Fruit fly (Drosophila melanogaster): ENCODE measurements around the gene CG18135.

CG18135 gene

DNA sequence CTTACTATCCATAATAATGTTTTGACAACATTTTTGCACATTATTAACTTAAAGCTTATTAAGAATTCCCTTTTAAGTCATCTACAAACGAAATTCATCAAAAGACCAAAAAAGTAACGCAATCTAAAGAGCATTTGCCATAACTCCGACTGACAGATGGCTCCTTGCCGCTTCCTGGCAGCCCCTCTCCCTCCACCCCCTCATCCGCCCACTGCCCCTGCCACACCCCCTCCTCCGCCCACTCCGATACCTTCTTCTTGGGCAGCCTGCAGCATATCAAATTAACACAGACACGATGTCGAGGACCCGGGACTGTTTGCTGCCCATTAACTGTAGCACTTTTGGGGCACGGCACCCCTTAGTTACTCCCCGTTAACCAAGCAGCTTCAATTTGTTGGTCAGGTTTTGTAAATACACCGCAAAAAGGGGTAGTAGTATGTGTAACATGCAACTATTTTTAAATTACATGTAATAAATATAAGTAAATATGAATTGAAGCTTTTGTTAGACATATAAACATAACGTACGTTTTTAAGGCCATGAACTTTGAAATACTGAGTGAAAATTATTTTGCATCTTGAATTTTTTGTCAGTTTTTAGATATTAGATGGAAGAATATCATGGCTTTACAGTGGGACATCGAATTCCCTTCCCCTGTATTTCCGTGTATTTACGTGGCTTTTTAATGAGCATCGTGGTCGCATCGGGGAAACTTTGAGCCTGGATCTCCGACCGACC is 37.2 kb upstream of the CG18135 start (continued):
- TF ChIP-seq Smox (GFP tag; optimal IDR thresholded peaks at IDR 0.05) (peak; percentile 42), net (GFP tag; optimal IDR thresholded peaks at IDR 0.05) (peak; percentile 6), CG6808 (GFP tag; optimal IDR thresholded peaks at IDR 0.05) (peak; percentile 65), CG6792 (GFP tag; optimal IDR thresholded peaks at IDR 0.05) (peak; percentile 37), esn (GFP tag; optimal IDR thresholded peaks at IDR 0.05) (peak; percentile 73), dsx (GFP tag; optimal IDR thresholded peaks at IDR 0.05; ENCODE audit: poor library complexity, severe bottlenecking) (peak; percentile 45), Sox102F (GFP tag; optimal IDR thresholded peaks at IDR 0.05) (peak; percentile 37), svp (GFP tag) (peak; percentile 58), achi (GFP tag; optimal IDR thresholded peaks at IDR 0.05) (peak; percentile 49), pdm3 (GFP tag; optimal IDR thresholded peaks at IDR 0.05) (no peak), CG10631 (GFP tag; optimal IDR thresholded peaks at IDR 0.05) (peak; percentile 41), acj6 (GFP tag; optimal IDR thresholded peaks at IDR 0.05) (peak; percentile 32), CG3032 (tag; optimal IDR thresholded peaks at IDR 0.05) (peak; percentile 55)

DNA sequence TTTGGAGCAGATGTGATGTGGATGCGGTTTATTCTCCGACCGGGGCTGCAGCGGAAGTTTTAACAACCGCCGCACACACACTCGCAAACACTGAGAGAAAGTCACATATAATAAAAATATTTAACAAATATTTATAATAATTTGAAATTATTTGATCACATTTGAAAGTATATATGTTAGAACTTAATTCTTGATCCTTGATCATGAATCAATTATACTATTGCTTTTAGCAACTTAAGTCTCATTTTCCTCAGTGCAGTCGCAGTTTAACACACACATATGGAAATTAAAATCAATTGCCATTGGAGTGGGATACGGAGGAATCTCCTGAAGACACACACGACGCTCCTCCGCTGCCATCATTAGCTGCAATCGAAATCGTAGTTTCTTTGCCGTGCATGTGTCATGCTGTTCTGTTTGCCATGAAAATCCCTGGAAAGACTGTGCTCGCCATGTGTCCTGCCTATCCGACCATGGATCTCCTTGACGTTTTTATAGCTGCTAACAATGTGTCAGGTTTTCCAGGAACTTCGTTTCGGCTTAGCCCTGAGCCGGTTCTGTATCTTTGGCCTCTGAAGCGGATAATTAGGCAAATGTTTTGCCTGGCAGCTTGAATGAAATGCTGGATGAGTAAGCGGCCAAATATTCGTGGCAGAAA is 35.2 kb upstream of the CG18135 start:
- peak; percentile 66 for TF ChIP-seq CG1621 (tag; optimal IDR thresholded peaks at IDR 0.05)
- peak; percentile 55 for TF ChIP-seq Lpt (GFP tag; optimal IDR thresholded peaks at IDR 0.05)
- peak; percentile 75 for TF ChIP-seq CG6808 (GFP tag; optimal IDR thresholded peaks at IDR 0.05)
- TF ChIP-seq net (GFP tag; optimal IDR thresholded peaks at IDR 0.05), result peak; percentile 69
- peak; percentile 74 for TF ChIP-seq CG10631 (GFP tag; optimal IDR thresholded peaks at IDR 0.05)
- peak; percentile 72 for TF ChIP-seq CG34406 (GFP tag; optimal IDR thresholded peaks at IDR 0.05)
- peak; percentile 65 for TF ChIP-seq CG32006 (GFP tag; optimal IDR thresholded peaks at IDR 0.05)
- TF ChIP-seq acj6 (GFP tag; optimal IDR thresholded peaks at IDR 0.05), result peak; percentile 80
- peak; percentile 45 for TF ChIP-seq Eip75B (GFP tag; optimal IDR thresholded peaks at IDR 0.05)
- TF ChIP-seq salr (GFP tag; optimal IDR thresholded peaks at IDR 0.05), result peak; percentile 50 to 60
- peak; percentile 67 for TF ChIP-seq fd59A (GFP tag; optimal IDR thresholded peaks at IDR 0.05)
- TF ChIP-seq topi (GFP tag; optimal IDR thresholded peaks at IDR 0.05), result peak; percentile 63
- peak; percentile 45 for TF ChIP-seq Hr39 (GFP tag; optimal IDR thresholded peaks at IDR 0.05)
- TF ChIP-seq Hr4 (GFP tag; optimal IDR thresholded peaks at IDR 0.05), result peak; percentile 33
- TF ChIP-seq dsx (GFP tag; optimal IDR thresholded peaks at IDR 0.05; ENCODE audit: poor library complexity, severe bottlenecking), result peak; percentile 78
- peak; percentile 34 for TF ChIP-seq fd85E (GFP tag; optimal IDR thresholded peaks at IDR 0.05)
- TF ChIP-seq CG8632 (GFP tag; optimal IDR thresholded peaks at IDR 0.05), result peak; percentile 70
- TF ChIP-seq svp (GFP tag), result peak; percentile 77
- peak; percentile 53 for TF ChIP-seq CG9139 (GFP tag; optimal IDR thresholded peaks at IDR 0.05)
- peak; percentile 69 for TF ChIP-seq OdsH (GFP tag; optimal IDR thresholded peaks at IDR 0.05)
- TF ChIP-seq CG11294 (GFP tag; IDR thresholded peaks at IDR 0.05), result no peak
- peak; percentile 53 for TF ChIP-seq CG11762 (GFP tag; optimal IDR thresholded peaks at IDR 0.05; ENCODE audit: insufficient read depth)
- TF ChIP-seq Smox (GFP tag; optimal IDR thresholded peaks at IDR 0.05), result peak; percentile 51
- TF ChIP-seq CG11902 (GFP tag; optimal IDR thresholded peaks at IDR 0.05), result peak; percentile 19
- peak; percentile 13 for TF ChIP-seq fkh (GFP tag; optimal IDR thresholded peaks at IDR 0.05)
- peak; percentile 36 for TF ChIP-seq lz (GFP tag; optimal IDR thresholded peaks at IDR 0.05)
- TF ChIP-seq Ets96B (tag; optimal IDR thresholded peaks at IDR 0.05), result peak; percentile 79
- TF ChIP-seq CG6792 (GFP tag; optimal IDR thresholded peaks at IDR 0.05), result peak; percentile 70
- peak; percentile 32 for TF ChIP-seq CG16779 (tag; optimal IDR thresholded peaks at IDR 0.05)
- peak; percentile 49 for TF ChIP-seq CG31627 (GFP tag; optimal IDR thresholded peaks at IDR 0.05)
- peak; percentile 64 for TF ChIP-seq eg (GFP tag; IDR thresholded peaks at IDR 0.05)
- peak; percentile 52 for TF ChIP-seq Blimp-1 (GFP tag; optimal IDR thresholded peaks at IDR 0.05)
- no peak for TF ChIP-seq Eip93F (GFP tag; optimal IDR thresholded peaks at IDR 0.05)
- TF ChIP-seq ss (GFP tag; optimal IDR thresholded peaks at IDR 0.05), result peak; percentile 72 to 80
- TF ChIP-seq CG4318 (GFP tag; optimal IDR thresholded peaks at IDR 0.05), result peak; percentile 26
- TF ChIP-seq Met (GFP tag; optimal IDR thresholded peaks at IDR 0.05), result peak; percentile 66
- TF ChIP-seq CG8119 (GFP tag; IDR thresholded peaks at IDR 0.05), result peak; percentile 65; the same call in 2 of the 3 replicates
- peak; percentile 81 for TF ChIP-seq CG3032 (tag; optimal IDR thresholded peaks at IDR 0.05)
- TF ChIP-seq CG6163 (GFP tag; IDR thresholded peaks at IDR 0.05), result peak; percentile 73
- TF ChIP-seq esn (GFP tag; optimal IDR thresholded peaks at IDR 0.05), result peak; percentile 70
- no peak for TF ChIP-seq Ets21C (GFP tag; optimal IDR thresholded peaks at IDR 0.05)
- peak; percentile 71 for TF ChIP-seq spab (GFP tag; optimal IDR thresholded peaks at IDR 0.05)

Measured in whole organism, prepupa.